Worm (Caenorhabditis elegans): ENCODE data around the gene dylt-2.

DNA sequence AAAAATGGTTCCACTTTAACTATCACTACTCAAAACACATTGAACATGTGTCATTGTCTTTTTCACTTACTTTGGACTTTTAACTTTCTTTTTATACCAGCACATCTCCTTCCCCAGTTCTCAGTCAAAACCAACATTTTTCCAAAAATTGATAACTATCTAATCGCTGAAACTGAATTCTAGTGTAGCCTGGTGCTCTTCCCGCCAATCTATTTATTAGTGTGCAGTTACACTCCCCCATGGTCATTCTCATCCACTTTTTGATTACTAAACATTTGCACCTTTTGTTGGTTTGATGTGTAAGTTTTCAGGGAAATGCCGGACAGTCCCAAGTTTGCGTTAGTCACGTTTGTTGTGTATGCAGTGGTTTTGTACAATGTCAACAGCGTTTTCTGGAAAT is 5.7 kb downstream of the dylt-2 start:
- TF ChIP-seq fos-1 (tag; optimal IDR thresholded peaks at IDR 0.05) (no peak), lin-39 (tag; optimal IDR thresholded peaks at IDR 0.05) (no peak), R02D3.7 (tag; optimal IDR thresholded peaks at IDR 0.05) (no peak), jun-1 (tag; optimal IDR thresholded peaks at IDR 0.05) (no peak)

Data from whole organism, L3 larva.